Fruit fly (Drosophila melanogaster) whole organism, embryonic: ENCODE measurements around the gene dsf.

Experiments used
- CG10209 ChIP-seq: fragments of 200-800 bp; sonication (Bioruptor generic); optimal IDR thresholded peaks from 3 replicates; lab custom pipeline; 2017; ENCODE audit warnings: missing biosample characterization, mild to moderate bottlenecking, missing genetic modification characterization, missing genetic modification reagents
- CG1024 ChIP-seq: fragments of 200-800 bp; sonication (Bioruptor generic); IDR thresholded peaks from 2 replicates; pipeline ENCODE4 v1.3.6; 2022; ENCODE audit warnings: missing biosample characterization, missing genetic modification characterization
- CG10431 ChIP-seq: fragments of 200-800 bp; sonication (Bioruptor generic); optimal IDR thresholded peaks from 3 replicates; lab custom pipeline; 2018; ENCODE audit warnings: missing biosample characterization, mild to moderate bottlenecking, missing genetic modification characterization
- CG11504 ChIP-seq: fragments of 200-800 bp; sonication (Bioruptor generic); optimal IDR thresholded peaks from 3 replicates; lab custom pipeline; 2019; ENCODE audit warnings: missing biosample characterization, mild to moderate bottlenecking, missing genetic modification characterization, moderate library complexity
- CG11695 ChIP-seq: fragments of 200-800 bp; sonication (Bioruptor generic); IDR thresholded peaks from 3 replicates; pipeline ENCODE4 v1.3.6; 2022; ENCODE audit warnings: missing biosample characterization, missing genetic modification characterization
- CG12391 ChIP-seq: fragments of 200-800 bp; sonication (Bioruptor generic); optimal IDR thresholded peaks from 3 replicates; lab custom pipeline; 2018; ENCODE audit warnings: missing biosample characterization, mild to moderate bottlenecking, missing genetic modification characterization, moderate library complexity
- CG14965 ChIP-seq: fragments of 200-800 bp; sonication (Bioruptor generic); optimal IDR thresholded peaks from 2 replicates; lab custom pipeline; 2016; ENCODE audit warnings: missing biosample characterization, missing genetic modification characterization, borderline replicate concordance
- CG1529 ChIP-seq: fragments of 200-800 bp; sonication (Bioruptor generic); optimal IDR thresholded peaks from 3 replicates; lab custom pipeline; 2018; ENCODE audit warnings: missing biosample characterization, missing genetic modification characterization
- CG17612 ChIP-seq: fragments of 200-800 bp; sonication (Bioruptor generic); IDR thresholded peaks from 2 replicates; pipeline ENCODE4 v1.3.6; 2022; ENCODE audit warnings: missing biosample characterization, missing genetic modification characterization
- CG17802 ChIP-seq: fragments of 200-800 bp; sonication (Bioruptor generic); optimal IDR thresholded peaks from 2 replicates; lab custom pipeline; 2018; ENCODE audit warnings: missing biosample characterization, mild to moderate bottlenecking, missing genetic modification characterization, moderate library complexity
- CG18262 ChIP-seq: fragments of 200-800 bp; optimal IDR thresholded peaks from 3 replicates; lab custom pipeline; 2019; ENCODE audit warnings: missing biosample characterization, mild to moderate bottlenecking, missing genetic modification characterization, moderate library complexity
- CG2116 ChIP-seq: fragments of 200-800 bp; sonication (Bioruptor generic); optimal IDR thresholded peaks from 3 replicates; lab custom pipeline; 2018; ENCODE audit warnings: missing biosample characterization, mild to moderate bottlenecking, missing genetic modification characterization
- CG2120 ChIP-seq: fragments of 200-800 bp; sonication (Bioruptor generic); optimal IDR thresholded peaks from 3 replicates; lab custom pipeline; 2016; ENCODE audit warnings: missing biosample characterization, missing genetic modification characterization
- CG2712 ChIP-seq: fragments of 200-800 bp; optimal IDR thresholded peaks from 3 replicates; lab custom pipeline; 2019; ENCODE audit warnings: missing biosample characterization, mild to moderate bottlenecking, missing genetic modification characterization, moderate library complexity
- CG30403 ChIP-seq: fragments of 200-800 bp; sonication (Bioruptor generic); optimal IDR thresholded peaks from 3 replicates; lab custom pipeline; 2016; ENCODE audit warnings: missing biosample characterization, missing genetic modification characterization
- CG33213 ChIP-seq: fragments of 200-800 bp; sonication (Bioruptor generic); optimal IDR thresholded peaks from 3 replicates; lab custom pipeline; 2016; ENCODE audit warnings: missing biosample characterization, missing genetic modification characterization
- CG33557 ChIP-seq: fragments of 200-800 bp; sonication (Bioruptor generic); optimal IDR thresholded peaks from 2 replicates; lab custom pipeline; 2019; ENCODE audit warnings: missing biosample characterization, mild to moderate bottlenecking, missing genetic modification characterization, moderate library complexity
- CG5180 ChIP-seq: fragments of 200-800 bp; sonication (Bioruptor generic); optimal IDR thresholded peaks from 3 replicates; lab custom pipeline; 2017; ENCODE audit warnings: missing biosample characterization, missing genetic modification characterization, mild to moderate bottlenecking, moderate library complexity, missing genetic modification reagents
- CG5953 ChIP-seq: fragments of 200-800 bp; sonication (Bioruptor generic); IDR thresholded peaks from 2 replicates; pipeline ENCODE4 v1.3.6; 2022; ENCODE audit warnings: missing biosample characterization, missing genetic modification characterization
- CG6272 ChIP-seq: fragments of 200-800 bp; sonication (Bioruptor generic); IDR thresholded peaks from 2 replicates; pipeline ENCODE4 v1.3.6; 2022; ENCODE audit warnings: missing biosample characterization, missing genetic modification characterization
- CG6654 ChIP-seq: fragments of 200-800 bp; sonication (Bioruptor generic); optimal IDR thresholded peaks from 2 replicates; lab custom pipeline; 2017; ENCODE audit warnings: missing biosample characterization, mild to moderate bottlenecking, missing genetic modification characterization
- CG9932 ChIP-seq: fragments of 200-800 bp; sonication (Bioruptor generic); IDR thresholded peaks from 2 replicates; pipeline ENCODE4 v1.3.6; 2022; ENCODE audit warnings: missing biosample characterization, missing genetic modification characterization
- CTCF ChIP-seq: fragments of 200-800 bp; sonication (Bioruptor generic); optimal IDR thresholded peaks from 2 replicates; lab custom pipeline; 2017; ENCODE audit warnings: missing biosample characterization, mild to moderate bottlenecking, missing genetic modification characterization, moderate library complexity
- CkIIα-i1 ChIP-seq: fragments of 200-800 bp; sonication (Bioruptor generic); IDR thresholded peaks from 2 replicates; pipeline ENCODE4 v1.3.6; 2022; ENCODE audit warnings: missing biosample characterization, missing genetic modification characterization
- Deaf1 ChIP-seq: fragments of 200-800 bp; optimal IDR thresholded peaks from 3 replicates; lab custom pipeline; 2019; ENCODE audit warnings: missing biosample characterization, mild to moderate bottlenecking, missing genetic modification characterization, moderate library complexity
- Dek ChIP-seq: fragments of 200-800 bp; sonication (Bioruptor generic); optimal IDR thresholded peaks from 3 replicates; lab custom pipeline; 2019; ENCODE audit warnings: missing biosample characterization, mild to moderate bottlenecking, missing genetic modification characterization, moderate library complexity
- H15 ChIP-seq: fragments of 200-800 bp; sonication (Bioruptor generic); IDR thresholded peaks from 3 replicates; pipeline ENCODE4 v1.3.6; 2022; ENCODE audit warnings: missing biosample characterization, missing genetic modification characterization
- HLH4C ChIP-seq: fragments of 200-800 bp; sonication (Bioruptor generic); IDR thresholded peaks from 3 replicates; pipeline ENCODE4 v1.3.6; 2022; ENCODE audit warnings: missing biosample characterization, missing genetic modification characterization; ENCODE audit not compliant: partially characterized antibody
- MBD-R2 ChIP-seq: fragments of 200-800 bp; sonication (Bioruptor generic); IDR thresholded peaks from 2 replicates; pipeline ENCODE4 v1.3.6; 2022; ENCODE audit warnings: missing biosample characterization, missing genetic modification characterization
- Max ChIP-seq: fragments of 200-800 bp; sonication (Bioruptor generic); optimal IDR thresholded peaks from 2 replicates; lab custom pipeline; 2016; ENCODE audit warnings: missing biosample characterization, mild to moderate bottlenecking, missing genetic modification characterization
- Nf-YA ChIP-seq: fragments of 200-800 bp; sonication (Bioruptor generic); IDR thresholded peaks from 2 replicates; pipeline ENCODE4 v1.3.6; 2022; ENCODE audit warnings: missing biosample characterization, missing genetic modification characterization
- Oaz ChIP-seq: fragments of 200-800 bp; sonication (Bioruptor generic); IDR thresholded peaks from 2 replicates; pipeline ENCODE4 v1.3.6; 2022; ENCODE audit warnings: missing biosample characterization, missing genetic modification characterization
- PHDP ChIP-seq: fragments of 200-800 bp; sonication (Bioruptor generic); optimal IDR thresholded peaks from 3 replicates; lab custom pipeline; 2018; ENCODE audit warnings: missing biosample characterization, mild to moderate bottlenecking, missing genetic modification characterization, moderate library complexity
- Pdp1 ChIP-seq, 2 experiments: fragments of 200-800 bp; sonication (Bioruptor generic); optimal IDR thresholded peaks; 3 replicates each; lab custom pipeline; 2016; ENCODE audit warnings: missing biosample characterization in 2 of 2, missing genetic modification characterization in 2 of 2, mild to moderate bottlenecking in 1 of 2, moderate library complexity in 1 of 2
- Rfx ChIP-seq: fragments of 200-800 bp; sonication (Bioruptor generic); IDR thresholded peaks from 2 replicates; pipeline ENCODE4 v1.3.6; 2022; ENCODE audit warnings: missing biosample characterization, missing genetic modification characterization
- az2 ChIP-seq: fragments of 200-800 bp; sonication (Bioruptor generic); optimal IDR thresholded peaks from 3 replicates; lab custom pipeline; 2016; ENCODE audit warnings: missing biosample characterization, missing genetic modification characterization
- chinmo ChIP-seq: fragments of 200-800 bp; sonication (Bioruptor generic); IDR thresholded peaks from 4 replicates; pipeline ENCODE4 v1.3.6; 2022; ENCODE audit warnings: missing biosample characterization, missing genetic modification characterization; ENCODE audit not compliant: partially characterized antibody
- da ChIP-seq: fragments of 200-800 bp; sonication (Bioruptor generic); optimal IDR thresholded peaks from 2 replicates; lab custom pipeline; 2016; ENCODE audit warnings: missing biosample characterization, missing genetic modification characterization
- disco-r ChIP-seq: fragments of 200-800 bp; sonication (Bioruptor generic); optimal IDR thresholded peaks from 2 replicates; lab custom pipeline; 2016; ENCODE audit warnings: missing biosample characterization, missing genetic modification characterization
- dpn ChIP-seq, 2 experiments: fragments of 200-800 bp; sonication (Bioruptor generic); optimal IDR thresholded peaks; 3 replicates each; lab custom pipeline; 2016; ENCODE audit warnings: missing biosample characterization in 2 of 2, missing genetic modification characterization in 2 of 2
- gro ChIP-seq: fragments of 200-800 bp; sonication (Bioruptor generic); optimal IDR thresholded peaks from 2 replicates; lab custom pipeline; 2016; ENCODE audit warnings: missing biosample characterization, missing genetic modification characterization
- p53 ChIP-seq: fragments of 200-800 bp; sonication (Bioruptor generic); optimal IDR thresholded peaks from 2 replicates; lab custom pipeline; 2016; ENCODE audit warnings: missing biosample characterization, missing genetic modification characterization
- phol ChIP-seq: fragments of 200-800 bp; sonication (Bioruptor generic); optimal IDR thresholded peaks from 3 replicates; lab custom pipeline; 2018; ENCODE audit warnings: missing biosample characterization, mild to moderate bottlenecking, missing genetic modification characterization, moderate library complexity
- pros ChIP-seq: fragments of 200-800 bp; sonication (Bioruptor generic); optimal IDR thresholded peaks from 3 replicates; lab custom pipeline; 2019; ENCODE audit warnings: missing biosample characterization, mild to moderate bottlenecking, missing genetic modification characterization, moderate library complexity
- sc ChIP-seq, 3 experiments: fragments of >200 bp in 2 of 3; fragments of 200-800 bp in 1 of 3; sonication (Bioruptor generic) in 1 of 3; optimal IDR thresholded peaks; 2 replicates in 2 of 3; 3 replicates in 1 of 3; lab custom pipeline; 2017; ENCODE audit warnings: mild to moderate bottlenecking in 1 of 3, missing biosample characterization in 1 of 3, missing genetic modification characterization in 1 of 3, missing genetic modification reagents in 1 of 3
- shn ChIP-seq: fragments of 200-800 bp; sonication (Bioruptor generic); optimal IDR thresholded peaks from 3 replicates; lab custom pipeline; 2016; ENCODE audit warnings: missing biosample characterization, missing genetic modification characterization
- sim ChIP-seq: fragments of 200-800 bp; sonication (Bioruptor generic); IDR thresholded peaks from 2 replicates; pipeline ENCODE4 v1.3.6; 2022; ENCODE audit warnings: missing biosample characterization, missing genetic modification characterization
- stwl ChIP-seq: fragments of 200-800 bp; sonication (Bioruptor generic); optimal IDR thresholded peaks from 3 replicates; lab custom pipeline; 2018; ENCODE audit warnings: missing biosample characterization, mild to moderate bottlenecking, missing genetic modification characterization, moderate library complexity
- sug ChIP-seq: fragments of 200-800 bp; optimal IDR thresholded peaks from 2 replicates; lab custom pipeline; 2019; ENCODE audit warnings: missing biosample characterization, mild to moderate bottlenecking, missing genetic modification characterization, moderate library complexity
- wek ChIP-seq: fragments of 200-800 bp; sonication (Bioruptor generic); optimal IDR thresholded peaks from 3 replicates; lab custom pipeline; 2018; ENCODE audit warnings: missing biosample characterization, mild to moderate bottlenecking, missing genetic modification characterization, moderate library complexity
- z ChIP-seq: fragments of 200-800 bp; sonication (Bioruptor generic); IDR thresholded peaks from 3 replicates; pipeline ENCODE4 v1.3.6; 2022; ENCODE audit warnings: missing biosample characterization, missing genetic modification characterization

dsf gene

DNA sequence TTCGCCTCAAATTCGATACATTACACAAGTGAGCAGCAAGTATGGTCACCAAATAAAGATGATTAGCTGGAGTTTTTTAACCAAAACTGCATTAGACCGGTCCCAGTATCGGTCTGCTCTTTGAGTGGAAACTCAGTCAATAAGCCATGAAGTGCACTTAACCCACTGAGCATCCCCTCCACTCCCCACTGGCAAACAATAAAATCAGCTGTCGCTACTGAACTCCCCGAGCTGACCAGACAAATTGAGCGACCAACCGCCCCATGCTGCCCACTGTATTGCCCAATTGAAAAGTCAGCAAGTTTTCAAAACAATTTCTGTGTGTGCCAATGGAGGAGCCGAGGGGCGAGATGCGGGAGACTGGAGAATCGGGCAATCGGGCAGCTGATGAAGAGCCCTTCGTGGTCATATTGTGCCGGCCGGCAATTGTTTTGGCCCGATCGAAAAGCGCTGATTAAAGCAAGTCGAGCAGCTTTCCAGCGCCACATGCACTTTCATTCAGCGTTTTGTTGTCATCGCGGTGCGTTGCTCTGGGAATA lies 26.5 kb upstream of the dsf start (continued):
- TF ChIP-seq CG10431 (no peak), sim (GFP tag; lab: Robert Waterston, UW) (no peak), sug (no peak), H15 (no peak), p53 (GFP tag; lab: Kevin White, UChicago) (no peak), Pdp1 (GFP tag; optimal IDR thresholded peaks at IDR 0.05; lab: Kevin White, UChicago) (peak in 1 of 2 experiments; percentile 10), CG5953 (GFP tag; lab: Robert Waterston, UW) (no peak), CG2120 (GFP tag; lab: Kevin White, UChicago) (no peak), CG12391 (tag; lab: Kevin White, UChicago) (no peak), shn (GFP tag; lab: Kevin White, UChicago) (no peak), CG14965 (GFP tag; lab: Kevin White, UChicago) (no peak), Dek (tag; lab: Kevin White, UChicago) (no peak), disco-r (GFP tag; lab: Kevin White, UChicago) (no peak), CG1529 (no peak), wek (GFP tag; lab: Kevin White, UChicago) (no peak), CG9932 (GFP tag; lab: Robert Waterston, UW) (no peak), CG18262 (peak; percentile 1), HLH4C (GFP tag; lab: Robert Waterston, UW) (0 out of 3 replicates have a peak, but pooled peaks have one; percentile 29), PHDP (tag; lab: Kevin White, UChicago) (no peak), sc (optimal IDR thresholded peaks at IDR 0.05; lab: Kevin White, UChicago) (no peak), sc (GFP tag; optimal IDR thresholded peaks at IDR 0.05; lab: Kevin White, UChicago) (no peak), CG2116 (GFP tag; lab: Kevin White, UChicago) (no peak), CG17612 (GFP tag; lab: Robert Waterston, UW) (no peak), dpn (GFP tag; optimal IDR thresholded peaks at IDR 0.05; lab: Kevin White, UChicago) (no peak), az2 (GFP tag; lab: Kevin White, UChicago) (no peak), Rfx (peak; percentile 26; the same call in 1 of the 2 replicates), phol (no peak), CG10209 (GFP tag; lab: Kevin White, UChicago) (no peak), CG11695 (GFP tag; lab: Robert Waterston, UW) (no peak), CTCF (no peak), CG11504 (tag; lab: Kevin White, UChicago) (no peak), CG33557 (GFP tag; lab: Kevin White, UChicago) (no peak), Nf-YA (GFP tag; lab: Robert Waterston, UW) (0 out of 2 replicates have a peak, but pooled peaks have one; percentile 6), chinmo (GFP tag; lab: Robert Waterston, UW) (0 out of 4 replicates have a peak, but pooled peaks have one; percentile 12), CG6654 (GFP tag; lab: Kevin White, UChicago) (no peak), Oaz (GFP tag; lab: Robert Waterston, UW) (no peak), MBD-R2 (GFP tag; lab: Robert Waterston, UW) (no peak), Max (no peak), gro (GFP tag; lab: Kevin White, UChicago) (no peak), Deaf1 (tag; lab: Kevin White, UChicago) (peak; percentile 18), stwl (tag; lab: Kevin White, UChicago) (no peak), CG5180 (GFP tag; lab: Kevin White, UChicago) (no peak), pros (no peak), CG30403 (GFP tag; lab: Kevin White, UChicago) (no peak), CG2712 (tag; lab: Kevin White, UChicago) (no peak), CG6272 (GFP tag; lab: Robert Waterston, UW) (no peak), CG17802 (no peak), CkIIα-i1 (no peak), CG33213 (GFP tag; lab: Kevin White, UChicago) (no peak), da (GFP tag; lab: Kevin White, UChicago) (no peak), CG1024 (no peak), z (GFP tag; lab: Robert Waterston, UW) (peak; percentile 65; the same call in 1 of the 3 replicates)
